Fruit fly (Drosophila melanogaster) whole organism, embryonic: Measurements from ENCODE around the gene tst.
A peak's percentile ranks its signal among the peaks of the same experiment; 100 is the strongest.

Source experiments
- Bdp1 ChIP-seq: fragments of 200-800 bp; sonication (Bioruptor generic); optimal IDR thresholded peaks from 3 replicates; lab custom pipeline; 2016; ENCODE audit warnings: missing biosample characterization, missing genetic modification characterization
- CG1024 ChIP-seq: fragments of 200-800 bp; sonication (Bioruptor generic); IDR thresholded peaks from 2 replicates; pipeline ENCODE4 v1.3.6; 2022; ENCODE audit warnings: missing biosample characterization, missing genetic modification characterization
- CG10274 ChIP-seq: fragments of 200-800 bp; sonication (Bioruptor generic); optimal IDR thresholded peaks from 3 replicates; lab custom pipeline; 2017; ENCODE audit warnings: missing biosample characterization, mild to moderate bottlenecking, missing genetic modification characterization
- CG10979 ChIP-seq: fragments of 200-800 bp; sonication (Bioruptor generic); optimal IDR thresholded peaks from 2 replicates; lab custom pipeline; 2018; ENCODE audit warnings: missing biosample characterization, mild to moderate bottlenecking, missing genetic modification characterization, moderate library complexity
- CG12104 ChIP-seq: fragments of 200-800 bp; sonication (Bioruptor generic); optimal IDR thresholded peaks from 3 replicates; lab custom pipeline; 2016; ENCODE audit warnings: missing biosample characterization, missing genetic modification characterization
- CG12155 ChIP-seq: fragments of 200-800 bp; sonication (Bioruptor generic); optimal IDR thresholded peaks from 3 replicates; lab custom pipeline; 2016; ENCODE audit warnings: missing biosample characterization, missing genetic modification characterization
- CG12769 ChIP-seq: fragments of 200-800 bp; sonication (Bioruptor generic); optimal IDR thresholded peaks from 2 replicates; lab custom pipeline; 2019; ENCODE audit warnings: missing biosample characterization, mild to moderate bottlenecking, missing genetic modification characterization, moderate library complexity
- CG14667 ChIP-seq: fragments of 200-800 bp; sonication (Bioruptor generic); IDR thresholded peaks from 2 replicates; pipeline ENCODE4 v1.3.6; 2022; ENCODE audit warnings: missing biosample characterization, missing genetic modification characterization
- CG15269 ChIP-seq: fragments of 200-800 bp; sonication (Bioruptor generic); optimal IDR thresholded peaks from 2 replicates; lab custom pipeline; 2018; ENCODE audit warnings: missing biosample characterization, mild to moderate bottlenecking, missing genetic modification characterization, moderate library complexity
- CG16863 ChIP-seq: fragments of 200-800 bp; sonication (Bioruptor generic); optimal IDR thresholded peaks from 3 replicates; lab custom pipeline; 2016; ENCODE audit warnings: missing biosample characterization, missing genetic modification characterization
- CG17359 ChIP-seq: fragments of 200-800 bp; sonication (Bioruptor generic); optimal IDR thresholded peaks from 3 replicates; lab custom pipeline; 2018; ENCODE audit warnings: missing biosample characterization, mild to moderate bottlenecking, missing genetic modification characterization, moderate library complexity
- CG17612 ChIP-seq: fragments of 200-800 bp; sonication (Bioruptor generic); IDR thresholded peaks from 2 replicates; pipeline ENCODE4 v1.3.6; 2022; ENCODE audit warnings: missing biosample characterization, missing genetic modification characterization
- CG18619 ChIP-seq: fragments of 200-800 bp; sonication (Bioruptor generic); optimal IDR thresholded peaks from 3 replicates; lab custom pipeline; 2017; ENCODE audit warnings: missing biosample characterization, mild to moderate bottlenecking, missing genetic modification characterization
- CG18764 ChIP-seq: fragments of 200-800 bp; sonication (Bioruptor generic); optimal IDR thresholded peaks from 3 replicates; lab custom pipeline; 2016; ENCODE audit warnings: missing biosample characterization, missing genetic modification characterization
- CG2199 ChIP-seq: fragments of 200-800 bp; sonication (Bioruptor generic); IDR thresholded peaks from 3 replicates; pipeline ENCODE4 v1.3.6; 2022; ENCODE audit warnings: missing biosample characterization, missing genetic modification characterization
- CG32767 ChIP-seq: fragments of 200-800 bp; sonication (Bioruptor generic); IDR thresholded peaks from 2 replicates; pipeline ENCODE4 v1.3.6; 2022; ENCODE audit warnings: missing biosample characterization, missing genetic modification characterization
- CG34224 ChIP-seq: fragments of 200-800 bp; sonication (Bioruptor generic); IDR thresholded peaks from 3 replicates; pipeline ENCODE4 v1.3.6; 2022; ENCODE audit warnings: missing biosample characterization, missing genetic modification characterization; ENCODE audit not compliant: partially characterized antibody
- CG43689 ChIP-seq: fragments of 200-800 bp; sonication (Bioruptor generic); IDR thresholded peaks from 2 replicates; pipeline ENCODE4 v1.3.6; 2022; ENCODE audit warnings: missing biosample characterization, missing genetic modification characterization
- CG4707 ChIP-seq: fragments of 200-800 bp; sonication (Bioruptor generic); optimal IDR thresholded peaks from 2 replicates; lab custom pipeline; 2018; ENCODE audit warnings: missing biosample characterization, mild to moderate bottlenecking, missing genetic modification characterization, moderate library complexity
- CG4820 ChIP-seq: fragments of 200-800 bp; sonication (Bioruptor generic); optimal IDR thresholded peaks from 3 replicates; lab custom pipeline; 2016; ENCODE audit warnings: missing biosample characterization, missing genetic modification characterization
- CG4854 ChIP-seq: fragments of 200-800 bp; sonication (Bioruptor generic); optimal IDR thresholded peaks from 2 replicates; lab custom pipeline; 2016; ENCODE audit warnings: missing biosample characterization, missing genetic modification characterization, inconsistent platforms
- CG6272 ChIP-seq: fragments of 200-800 bp; sonication (Bioruptor generic); IDR thresholded peaks from 2 replicates; pipeline ENCODE4 v1.3.6; 2022; ENCODE audit warnings: missing biosample characterization, missing genetic modification characterization
- CG7372 ChIP-seq: fragments of 200-800 bp; sonication (Bioruptor generic); IDR thresholded peaks from 2 replicates; pipeline ENCODE4 v1.3.6; 2022; ENCODE audit warnings: missing biosample characterization, missing genetic modification characterization
- D19A ChIP-seq: fragments of 200-800 bp; optimal IDR thresholded peaks from 3 replicates; lab custom pipeline; 2019; ENCODE audit warnings: missing biosample characterization, mild to moderate bottlenecking, missing genetic modification characterization, moderate library complexity
- Dip3 ChIP-seq: fragments of 200-800 bp; sonication (Bioruptor generic); optimal IDR thresholded peaks from 3 replicates; lab custom pipeline; 2016; ENCODE audit warnings: missing biosample characterization, missing genetic modification characterization
- HLH54F ChIP-seq: fragments of 200-800 bp; sonication (Bioruptor generic); optimal IDR thresholded peaks from 3 replicates; lab custom pipeline; 2016; ENCODE audit warnings: missing biosample characterization, missing genetic modification characterization
- Lim3 ChIP-seq: fragments of 200-800 bp; sonication (Bioruptor generic); IDR thresholded peaks from 2 replicates; pipeline ENCODE4 v1.3.6; 2022; ENCODE audit warnings: missing biosample characterization, missing genetic modification characterization
- NK7.1 ChIP-seq: fragments of 200-800 bp; sonication (Bioruptor generic); optimal IDR thresholded peaks from 3 replicates; lab custom pipeline; 2016; ENCODE audit warnings: missing biosample characterization, missing genetic modification characterization
- Scr ChIP-seq: fragments of 200-800 bp; sonication (Bioruptor generic); IDR thresholded peaks from 2 replicates; pipeline ENCODE4 v1.3.6; 2022; ENCODE audit warnings: missing biosample characterization, missing genetic modification characterization; ENCODE audit not compliant: partially characterized antibody
- Sry-β ChIP-seq: fragments of 200-800 bp; sonication (Bioruptor generic); optimal IDR thresholded peaks from 2 replicates; lab custom pipeline; 2018; ENCODE audit warnings: missing biosample characterization, mild to moderate bottlenecking, missing genetic modification characterization, moderate library complexity
- az2 ChIP-seq: fragments of 200-800 bp; sonication (Bioruptor generic); optimal IDR thresholded peaks from 3 replicates; lab custom pipeline; 2016; ENCODE audit warnings: missing biosample characterization, missing genetic modification characterization
- bab2 ChIP-seq: fragments of 200-800 bp; sonication (Bioruptor generic); optimal IDR thresholded peaks from 2 replicates; lab custom pipeline; 2016; ENCODE audit warnings: missing biosample characterization, missing genetic modification characterization
- chn ChIP-seq: fragments of 200-800 bp; sonication (Bioruptor generic); optimal IDR thresholded peaks from 2 replicates; lab custom pipeline; 2016; ENCODE audit warnings: missing biosample characterization, missing genetic modification characterization
- croc ChIP-seq: fragments of 200-800 bp; sonication (Bioruptor generic); conservative IDR thresholded peaks from 3 replicates; pipeline ENCODE4 v1.3.6; 2022; ENCODE audit warnings: missing biosample characterization, missing genetic modification characterization
- dati ChIP-seq: fragments of 200-800 bp; sonication (Bioruptor generic); IDR thresholded peaks from 2 replicates; pipeline ENCODE4 v1.3.6; 2022; ENCODE audit warnings: missing biosample characterization, missing genetic modification characterization
- emc ChIP-seq: fragments of 200-800 bp; sonication (Bioruptor generic); optimal IDR thresholded peaks from 2 replicates; lab custom pipeline; 2016; ENCODE audit warnings: missing biosample characterization, missing genetic modification characterization
- en ChIP-seq: fragments of 200-800 bp; sonication (Bioruptor generic); optimal IDR thresholded peaks from 2 replicates; lab custom pipeline; 2016; ENCODE audit warnings: missing biosample characterization, missing genetic modification characterization
- esg ChIP-seq: fragments of 200-800 bp; sonication (Bioruptor generic); conservative IDR thresholded peaks from 2 replicates; pipeline ENCODE4 v1.3.6; 2022; ENCODE audit warnings: missing biosample characterization, missing genetic modification characterization
- insv ChIP-seq, 2 experiments: fragments of 200-800 bp; sonication (Bioruptor generic); optimal IDR thresholded peaks; 3 replicates each; lab custom pipeline; 2016 to 2018; ENCODE audit warnings: missing biosample characterization in 2 of 2, missing genetic modification characterization in 2 of 2
- jigr1 ChIP-seq: fragments of 200-800 bp; sonication (Bioruptor generic); IDR thresholded peaks from 3 replicates; pipeline ENCODE4 v1.3.6; 2022; ENCODE audit warnings: missing biosample characterization, missing genetic modification characterization
- nom ChIP-seq: fragments of 200-800 bp; sonication (Bioruptor generic); optimal IDR thresholded peaks from 2 replicates; lab custom pipeline; 2017; ENCODE audit warnings: missing biosample characterization, missing genetic modification characterization, mild to moderate bottlenecking, moderate library complexity, missing genetic modification reagents
- org-1 ChIP-seq: fragments of 200-800 bp; sonication (Bioruptor generic); optimal IDR thresholded peaks from 2 replicates; lab custom pipeline; 2017; ENCODE audit warnings: missing biosample characterization, missing genetic modification characterization
- peb ChIP-seq: fragments of 200-800 bp; sonication (Bioruptor generic); IDR thresholded peaks from 2 replicates; pipeline ENCODE4 v1.3.6; 2022; ENCODE audit warnings: missing biosample characterization, missing genetic modification characterization
- prd ChIP-seq, 3 experiments: fragments of >200 bp in 2 of 3; fragments of 200-800 bp in 1 of 3; sonication (Bioruptor generic) in 1 of 3; optimal IDR thresholded peaks in 2 of 3; IDR thresholded peaks in 1 of 3; 2 replicates in 2 of 3; 3 replicates in 1 of 3; pipeline versions ENCODE4 v1.3.6 to Lab custom; 2017 to 2022; ENCODE audit warnings: missing biosample characterization in 1 of 3, missing genetic modification characterization in 1 of 3
- row ChIP-seq: fragments of 200-800 bp; sonication (Bioruptor generic); IDR thresholded peaks from 3 replicates; pipeline ENCODE4 v1.3.6; 2022; ENCODE audit warnings: missing biosample characterization, missing genetic modification characterization
- salm ChIP-seq: fragments of 200-800 bp; sonication (Bioruptor generic); optimal IDR thresholded peaks from 2 replicates; lab custom pipeline; 2018; ENCODE audit warnings: missing biosample characterization, mild to moderate bottlenecking, missing genetic modification characterization
- sima ChIP-seq: fragments of 200-800 bp; sonication (Bioruptor generic); optimal IDR thresholded peaks from 2 replicates; lab custom pipeline; 2016; ENCODE audit warnings: missing biosample characterization, missing genetic modification characterization
- sqz ChIP-seq: fragments of 200-800 bp; sonication (Bioruptor generic); optimal IDR thresholded peaks from 3 replicates; lab custom pipeline; 2018; ENCODE audit warnings: missing biosample characterization, mild to moderate bottlenecking, missing genetic modification characterization
- sr ChIP-seq: fragments of 200-800 bp; sonication (Bioruptor generic); IDR thresholded peaks from 3 replicates; pipeline ENCODE4 v1.3.6; 2022; ENCODE audit warnings: missing biosample characterization, missing genetic modification characterization
- stwl ChIP-seq: fragments of 200-800 bp; sonication (Bioruptor generic); optimal IDR thresholded peaks from 3 replicates; lab custom pipeline; 2018; ENCODE audit warnings: missing biosample characterization, mild to moderate bottlenecking, missing genetic modification characterization, moderate library complexity

tst gene

DNA sequence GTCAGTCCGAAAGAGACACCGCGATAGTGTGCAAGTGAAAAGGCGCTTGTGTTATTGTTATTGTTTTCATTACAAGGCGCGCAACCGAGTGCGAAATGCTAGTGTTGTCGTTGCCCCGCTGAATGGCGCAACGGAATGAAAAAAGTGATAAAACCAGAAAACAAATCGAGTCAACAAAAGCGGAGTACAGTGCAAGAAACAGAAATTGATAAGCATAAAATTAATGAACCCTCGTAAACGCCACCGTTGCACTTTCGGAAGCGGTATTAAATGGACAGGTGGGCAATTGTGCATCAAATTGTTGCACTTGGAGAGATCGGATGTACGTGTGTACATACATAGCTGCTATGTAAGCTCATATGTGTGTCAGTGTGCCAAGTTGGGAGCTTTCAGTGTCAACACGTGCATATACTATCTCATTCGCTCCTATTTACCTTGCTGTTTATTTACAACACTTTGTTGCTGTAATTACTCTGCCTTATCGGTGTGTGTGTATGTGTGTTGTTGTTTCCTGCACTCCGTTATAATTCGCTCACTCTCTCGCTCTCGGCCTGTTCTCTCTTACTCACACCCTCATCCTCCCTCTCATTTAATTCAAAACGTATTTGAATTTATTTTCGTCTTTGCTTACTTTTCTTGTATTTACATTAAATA, 49.2 kb downstream of the tst start (continued):
- TF ChIP-seq sr (GFP tag; lab: Robert Waterston, UW) (peak; percentile 83), Bdp1 (GFP tag; lab: Kevin White, UChicago) (peak; percentile 20), CG15269 (tag; lab: Kevin White, UChicago) (peak; percentile 2), CG12155 (GFP tag; lab: Kevin White, UChicago) (no peak), Lim3 (no peak), sima (GFP tag; lab: Kevin White, UChicago) (no peak), Scr (GFP tag; lab: Robert Waterston, UW) (no peak), CG12769 (tag; lab: Kevin White, UChicago) (no peak), CG2199 (0 out of 3 replicates have a peak, but pooled peaks have one; percentile 42), CG18619 (GFP tag; lab: Kevin White, UChicago) (no peak), bab2 (GFP tag; lab: Kevin White, UChicago) (peak; percentile 42), sqz (GFP tag; lab: Kevin White, UChicago) (peak; percentile 49), CG1024 (GFP tag; lab: Robert Waterston, UW) (peak; percentile 77), CG4820 (GFP tag; lab: Kevin White, UChicago) (no peak), CG18764 (GFP tag; lab: Kevin White, UChicago) (no peak), peb (GFP tag; lab: Robert Waterston, UW) (no peak), salm (tag; lab: Kevin White, UChicago) (no peak), HLH54F (GFP tag; lab: Kevin White, UChicago) (no peak), en (GFP tag; lab: Kevin White, UChicago) (no peak), jigr1 (0 out of 3 replicates have a peak, but pooled peaks have one; percentile 12), CG10979 (tag; lab: Kevin White, UChicago) (peak; percentile 18), stwl (no peak), insv (GFP tag; optimal IDR thresholded peaks at IDR 0.05; lab: Kevin White, UChicago) (peak in 1 of 2 experiments; percentile 32), CG12104 (GFP tag; lab: Kevin White, UChicago) (peak; percentile 79), row (GFP tag; lab: Robert Waterston, UW) (no peak), CG17359 (tag; lab: Kevin White, UChicago) (peak; percentile 84), CG32767 (GFP tag; lab: Robert Waterston, UW) (peak; percentile 47), CG14667 (no peak), D19A (no peak), CG17612 (GFP tag; lab: Robert Waterston, UW) (no peak), Sry-β (peak; percentile 62), CG34224 (no peak), Dip3 (GFP tag; lab: Kevin White, UChicago) (no peak), CG4707 (GFP tag; lab: Kevin White, UChicago) (peak; percentile 59), emc (GFP tag; lab: Kevin White, UChicago) (no peak), CG7372 (GFP tag; lab: Robert Waterston, UW) (no peak), org-1 (GFP tag; lab: Kevin White, UChicago) (peak; percentile 46), esg (GFP tag; lab: Robert Waterston, UW) (no peak), chn (GFP tag; lab: Kevin White, UChicago) (no peak), CG6272 (GFP tag; lab: Robert Waterston, UW) (no peak), dati (GFP tag; lab: Robert Waterston, UW) (0 out of 2 replicates have a peak, but pooled peaks have one; percentile 19), az2 (GFP tag; lab: Kevin White, UChicago) (no peak), prd (optimal IDR thresholded peaks at IDR 0.05; lab: Kevin White, UChicago) (no peak), prd (GFP tag; IDR thresholded peaks at IDR 0.05; lab: Robert Waterston, UW) (peak; percentile 41; the same call in 1 of the 3 replicates), nom (GFP tag; lab: Kevin White, UChicago) (peak; percentile 54), croc (GFP tag; lab: Robert Waterston, UW) (no peak; the same call in 2 of the 3 replicates), CG4854 (GFP tag; lab: Kevin White, UChicago) (peak; percentile 37), CG16863 (GFP tag; lab: Kevin White, UChicago) (no peak), CG43689 (GFP tag; lab: Robert Waterston, UW) (no peak), NK7.1 (GFP tag; lab: Kevin White, UChicago) (no peak), CG10274 (GFP tag; lab: Kevin White, UChicago) (no peak)
